Worm (Caenorhabditis elegans) whole organism, L4/young adult: Measurements from ENCODE around the gene gtf-2E2.

Experiments used
- W03F9.2 ChIP-seq: fragments of 150-350 bp; optimal IDR thresholded peaks from 2 replicates; lab custom pipeline; 2014; ENCODE audit warnings: missing biosample characterization, missing genetic modification characterization
- him-1 ChIP-seq: sonication (generic microtip); optimal IDR thresholded peaks from 2 replicates; lab custom pipeline; 2016; ENCODE audit warnings: missing genotype, missing genetic modification reagents, missing genetic modification characterization, missing compliant biosample characterization

- TF ChIP-seq him-1 (tag; lab: Kevin White, UChicago) (no peak), W03F9.2 (tag; lab: Kevin White, UChicago) (no peak)
These were observed 31.9 kb downstream of the gtf-2E2 start, which contains the start of gene npr-41 for ce11 chrII:11510373-11510772.
